Worm (Caenorhabditis elegans) whole organism, midembryonic: ENCODE results near the gene nuo-3.

ENCODE experiments used
- flt-1 ChIP-seq: fragments of 200-800 bp; sonication (Bioruptor generic); IDR thresholded peaks from 2 replicates; pipeline ENCODE4 v1.3.6; 2022; ENCODE audit warnings: missing genetic modification characterization, missing compliant biosample characterization
- ztf-23 ChIP-seq: fragments of 200-800 bp; sonication (Bioruptor generic); IDR thresholded peaks from 2 replicates; pipeline ENCODE4 v1.3.6; 2022; ENCODE audit warnings: missing genetic modification reagents, missing genetic modification characterization, missing compliant biosample characterization

DNA sequence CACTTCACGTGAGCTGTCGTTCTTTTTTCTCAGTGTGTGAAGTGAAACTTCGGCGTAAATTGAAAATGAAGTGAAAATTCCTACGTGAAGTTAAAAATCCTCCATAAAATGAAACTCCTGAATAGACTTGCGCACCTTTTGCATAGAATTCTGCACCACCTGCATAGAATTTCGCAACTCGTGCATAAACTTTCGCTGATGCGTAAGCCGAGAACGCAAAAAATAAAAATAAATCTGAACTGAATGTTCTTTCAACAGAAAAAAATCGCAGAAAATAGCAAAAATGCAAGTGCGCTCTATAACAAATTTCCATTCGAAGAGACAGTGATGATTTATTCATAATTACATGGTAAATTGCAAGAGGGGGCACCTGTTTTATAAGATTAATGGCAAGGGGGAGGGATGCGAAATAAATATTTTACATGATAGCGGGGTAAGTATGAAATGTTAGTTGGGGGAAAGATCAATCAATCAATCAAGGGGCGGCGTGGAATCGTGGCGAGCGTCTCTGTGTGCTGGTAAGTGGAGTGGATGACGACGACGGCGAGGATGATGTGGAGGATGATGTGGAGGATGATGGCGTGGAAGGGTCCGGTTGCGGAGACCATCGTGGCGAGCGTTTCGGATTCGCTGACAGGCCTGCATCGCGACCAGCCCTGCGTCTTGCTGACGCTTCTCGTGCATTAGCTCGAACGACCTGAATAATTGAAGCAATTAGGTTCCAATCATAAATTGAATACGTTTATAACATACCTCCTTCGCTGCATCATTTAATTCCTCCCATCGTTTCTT, 23.9 kb downstream of the nuo-3 start, which contains the start of gene Y57G11C.36:
- no peak for TF ChIP-seq flt-1 (GFP tag; lab: Robert Waterston, UW)
- TF ChIP-seq ztf-23 (GFP tag; lab: Robert Waterston, UW), result no peak
